Worm (Caenorhabditis elegans): ENCODE measurements around the gene try-12.
A peak's percentile ranks its signal among the peaks of the same experiment; 100 is the strongest.

The try-12 gene

ce11 chrV:7478404-7478803 is 29.3 kb downstream of the try-12 start, which contains the start of gene str-190:
str-190 (minus strand) TSS chrV:7478504.
- no peak for TF ChIP-seq unc-130 (tag; optimal IDR thresholded peaks at IDR 0.05)
- no peak for TF ChIP-seq lin-39 (tag; optimal IDR thresholded peaks at IDR 0.05)
- TF ChIP-seq lin-13 (GFP tag; optimal IDR thresholded peaks at IDR 0.05), result no peak
- TF ChIP-seq lsy-2 (tag; optimal IDR thresholded peaks at IDR 0.05), result no peak
- no peak for TF ChIP-seq C04F5.9 (tag; optimal IDR thresholded peaks at IDR 0.05)
- TF ChIP-seq efl-3 (GFP tag; optimal IDR thresholded peaks at IDR 0.05), result no peak
- TF ChIP-seq aha-1 (tag; optimal IDR thresholded peaks at IDR 0.05), result no peak

ce11 chrV:7480949-7481348 is 31.8 kb downstream of the try-12 start, which contains the start of gene C18B10.6:
C18B10.6 (minus strand) TSS chrV:7481049.
- TF ChIP-seq efl-1 (optimal IDR thresholded peaks at IDR 0.05) (no peak), efl-1 (GFP tag; optimal IDR thresholded peaks at IDR 0.05 in 1 of 2) (peak in 1 of 2 experiments; percentile 57), lin-35 (GFP tag; optimal IDR thresholded peaks at IDR 0.05) (no peak)

- TF ChIP-seq efl-1 (optimal IDR thresholded peaks at IDR 0.05) (no peak), efl-1 (GFP tag; optimal IDR thresholded peaks at IDR 0.05 in 1 of 2) (peak in 1 of 2 experiments; percentile 22), hpl-2 (GFP tag; optimal IDR thresholded peaks at IDR 0.05) (no peak)
These were observed 35.8 kb downstream of the try-12 start, which contains the start of gene srbc-8 for ce11 chrV:7485000-7485399. srbc-8 (minus strand) TSS chrV:7485100.

- TF ChIP-seq elt-2 (tag; optimal IDR thresholded peaks at IDR 0.05) (no peak), hlh-17 (GFP tag; optimal IDR thresholded peaks at IDR 0.05; ENCODE audit: borderline replicate concordance) (no peak), ztf-4 (tag; optimal IDR thresholded peaks at IDR 0.05) (no peak), C34B4.2 (tag; optimal IDR thresholded peaks at IDR 0.05) (no peak), mdl-1 (tag; optimal IDR thresholded peaks at IDR 0.05) (no peak), rnt-1 (tag; optimal IDR thresholded peaks at IDR 0.05) (no peak), aly-2 (tag; optimal IDR thresholded peaks at IDR 0.05) (no peak), jun-1 (tag; optimal IDR thresholded peaks at IDR 0.05) (no peak), pqm-1 (tag; optimal IDR thresholded peaks at IDR 0.05) (no peak), aha-1 (tag; optimal IDR thresholded peaks at IDR 0.05) (no peak), nhr-47 (tag; optimal IDR thresholded peaks at IDR 0.05) (no peak), nhr-76 (tag; optimal IDR thresholded peaks at IDR 0.05) (no peak)
These were observed 38.4 kb downstream of the try-12 start, which contains the start of gene srbc-7 for ce11 chrV:7487518-7487917. srbc-7 (minus strand) TSS chrV:7487618.

- TF ChIP-seq ceh-82 (tag; optimal IDR thresholded peaks at IDR 0.05) (no peak), tlp-1 (tag; optimal IDR thresholded peaks at IDR 0.05) (no peak), lin-13 (GFP tag; optimal IDR thresholded peaks at IDR 0.05) (no peak), nhr-84 (tag; optimal IDR thresholded peaks at IDR 0.05) (no peak), mep-1 (tag; optimal IDR thresholded peaks at IDR 0.05) (no peak), ces-1 (GFP tag; optimal IDR thresholded peaks at IDR 0.05) (no peak), lsy-2 (tag; optimal IDR thresholded peaks at IDR 0.05) (no peak), nhr-47 (tag; optimal IDR thresholded peaks at IDR 0.05) (no peak), nhr-19 (GFP tag; conservative IDR thresholded peaks at IDR 0.05) (no peak), ama-1 (optimal IDR thresholded peaks at IDR 0.05) (no peak), unc-62 (GFP tag; optimal IDR thresholded peaks at IDR 0.05) (no peak), xbp-1 (tag; optimal IDR thresholded peaks at IDR 0.05) (no peak), egl-27 (tag; optimal IDR thresholded peaks at IDR 0.05) (no peak), nhr-11 (tag; optimal IDR thresholded peaks at IDR 0.05) (no peak), mab-9 (GFP tag; IDR thresholded peaks at IDR 0.05) (no peak), efl-1 (optimal IDR thresholded peaks at IDR 0.05) (no peak), efl-1 (GFP tag; optimal IDR thresholded peaks at IDR 0.05 in 1 of 2) (no peak), hlh-17 (GFP tag; optimal IDR thresholded peaks at IDR 0.05; ENCODE audit: borderline replicate concordance) (no peak), pqm-1 (tag; optimal IDR thresholded peaks at IDR 0.05) (no peak), isw-1 (GFP tag; IDR thresholded peaks at IDR 0.05) (no peak), lin-15B (tag; optimal IDR thresholded peaks at IDR 0.05) (no peak)
These were observed 41.2 kb downstream of the try-12 start, which contains the start of gene srbc-9 for ce11 chrV:7490340-7490739. srbc-9 (minus strand) TSS chrV:7490440.
